Worm (Caenorhabditis elegans) whole organism, mixed stage, embryonic: ENCODE measurements around the gene Y43F8C.13.

Experiments
- cnd-1 ChIP-seq: fragments of 200-800 bp; sonication (Bioruptor generic); optimal IDR thresholded peaks from 2 replicates; lab custom pipeline; 2018; ENCODE audit warnings: mild to moderate bottlenecking, missing genetic modification characterization, missing compliant biosample characterization
- elt-3 ChIP-seq: fragments of 150-350 bp; optimal IDR thresholded peaks from 2 replicates; lab custom pipeline; 2014; ENCODE audit warnings: missing biosample characterization, missing genetic modification characterization
- lin-13 ChIP-seq: fragments of 150-350 bp; optimal IDR thresholded peaks from 2 replicates; lab custom pipeline; 2014; ENCODE audit warnings: missing biosample characterization, missing genetic modification characterization
- lin-32 ChIP-seq: fragments of 200-800 bp; sonication (Bioruptor generic); optimal IDR thresholded peaks from 2 replicates; lab custom pipeline; 2018; ENCODE audit warnings: mild to moderate bottlenecking, missing genetic modification characterization, missing compliant biosample characterization
- mab-5 ChIP-seq: fragments of 150-350 bp; optimal IDR thresholded peaks from 2 replicates; lab custom pipeline; 2014; ENCODE audit warnings: missing biosample characterization, missing genetic modification characterization
- nhr-76 ChIP-seq: sonication (generic microtip); optimal IDR thresholded peaks from 2 replicates; lab custom pipeline; 2017; ENCODE audit warnings: missing biosample characterization, missing genetic modification characterization
- snpc-4 ChIP-seq: fragments of 150-350 bp; optimal IDR thresholded peaks from 2 replicates; lab custom pipeline; 2014; ENCODE audit warnings: missing biosample characterization, missing genetic modification characterization
- unc-62 ChIP-seq: fragments of 150-350 bp; optimal IDR thresholded peaks from 2 replicates; lab custom pipeline; 2014; ENCODE audit warnings: missing biosample characterization, missing genetic modification reagents, missing genetic modification characterization

DNA sequence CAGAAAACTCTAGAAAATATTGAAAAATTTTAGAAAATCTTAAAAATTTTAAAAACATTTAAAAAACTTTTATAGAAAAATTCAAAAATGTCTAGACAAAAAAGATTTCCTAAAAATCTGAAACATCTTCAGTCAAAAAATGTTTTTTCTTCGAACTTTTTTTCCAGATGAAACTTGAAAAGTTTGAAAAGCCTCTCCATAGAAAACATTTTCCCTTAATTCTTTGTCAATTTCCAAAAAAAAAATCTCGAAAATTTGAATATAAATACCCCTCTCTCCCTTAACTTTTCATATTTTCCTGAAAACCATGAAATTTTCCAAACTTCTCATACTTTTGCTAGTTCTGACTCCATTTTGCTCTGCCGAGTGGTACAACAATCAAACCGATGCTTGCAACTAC, 31.5 kb upstream of the Y43F8C.13 start, which contains the start of gene Y116F11A.3:
- TF ChIP-seq lin-32 (GFP tag; lab: Kevin White, UChicago) (no peak), elt-3 (no peak), unc-62 (no peak), nhr-76 (tag; lab: Kevin White, UChicago) (no peak), cnd-1 (tag; lab: Kevin White, UChicago) (no peak), lin-13 (no peak), mab-5 (tag; lab: Kevin White, UChicago) (no peak), snpc-4 (tag; lab: Kevin White, UChicago) (no peak)
